Worm (Caenorhabditis elegans): ENCODE results near the gene T26C5.2.

Gene T26C5.2

ce11 chrII:9236972-9237371, 3.9 kb downstream of the T26C5.2 start:
- no peak for TF ChIP-seq unc-62 (GFP tag; optimal IDR thresholded peaks at IDR 0.05)

ce11 chrII:9237719-9238118, 4.7 kb downstream of the T26C5.2 start:
- no peak for TF ChIP-seq unc-62 (GFP tag; optimal IDR thresholded peaks at IDR 0.05)

- TF ChIP-seq unc-62 (GFP tag; optimal IDR thresholded peaks at IDR 0.05) = no peak
These were observed 8.6 kb downstream of the T26C5.2 start for ce11 chrII:9241610-9242009.

ce11 chrII:9242804-9243203, 9.8 kb downstream of the T26C5.2 start:
- TF ChIP-seq unc-62 (GFP tag; optimal IDR thresholded peaks at IDR 0.05) = no peak

ce11 chrII:9246648-9247047, 13.6 kb downstream of the T26C5.2 start, which contains the start of gene T26C5.5:
T26C5.5 (minus strand) TSS chrII:9246748.
- no peak for TF ChIP-seq unc-62 (GFP tag; optimal IDR thresholded peaks at IDR 0.05)

ce11 chrII:9250422-9250821, 17.4 kb downstream of the T26C5.2 start, which contains the start of gene T26C5.4:
T26C5.4 (minus strand) TSS chrII:9250522.
- no peak for TF ChIP-seq unc-62 (GFP tag; optimal IDR thresholded peaks at IDR 0.05)

ce11 chrII:9251529-9251928, 18.5 kb downstream of the T26C5.2 start:
- no peak for TF ChIP-seq unc-62 (GFP tag; optimal IDR thresholded peaks at IDR 0.05)

ce11 chrII:9254187-9254586, 21.2 kb downstream of the T26C5.2 start, which contains the start of gene nlp-82:
nlp-82 (minus strand) TSS chrII:9254287.
- TF ChIP-seq unc-62 (GFP tag; optimal IDR thresholded peaks at IDR 0.05) = no peak

- no peak for TF ChIP-seq unc-62 (GFP tag; optimal IDR thresholded peaks at IDR 0.05)
These were observed 25.1 kb downstream of the T26C5.2 start for ce11 chrII:9258034-9258556.

ce11 chrII:9258566-9258965, 25.5 kb downstream of the T26C5.2 start:
- no peak for TF ChIP-seq unc-62 (GFP tag; optimal IDR thresholded peaks at IDR 0.05)

- no peak for TF ChIP-seq unc-62 (GFP tag; optimal IDR thresholded peaks at IDR 0.05)
These were observed 27.0 kb downstream of the T26C5.2 start for ce11 chrII:9260026-9260425.

ce11 chrII:9261403-9261802, 28.4 kb downstream of the T26C5.2 start:
- TF ChIP-seq unc-62 (GFP tag; optimal IDR thresholded peaks at IDR 0.05) = no peak

- TF ChIP-seq unc-62 (GFP tag; optimal IDR thresholded peaks at IDR 0.05) = no peak
These were observed 29.0 kb downstream of the T26C5.2 start, which contains the start of gene aqp-2 for ce11 chrII:9261931-9262562. aqp-2 (minus strand) TSS chrII:9261981.

ce11 chrII:9262845-9263402, 29.9 kb downstream of the T26C5.2 start:
- no peak for TF ChIP-seq unc-62 (GFP tag; optimal IDR thresholded peaks at IDR 0.05)

ce11 chrII:9263784-9264183, 30.8 kb downstream of the T26C5.2 start:
- no peak for TF ChIP-seq unc-62 (GFP tag; optimal IDR thresholded peaks at IDR 0.05)

ce11 chrII:9264689-9265278, 31.8 kb downstream of the T26C5.2 start:
- no peak for TF ChIP-seq unc-62 (GFP tag; optimal IDR thresholded peaks at IDR 0.05)

ce11 chrII:9265705-9266104, 32.7 kb downstream of the T26C5.2 start:
- TF ChIP-seq unc-62 (GFP tag; optimal IDR thresholded peaks at IDR 0.05) = no peak
